Worm (Caenorhabditis elegans): ENCODE results near the gene Y38E10A.22.
A peak's percentile ranks its signal among the peaks of the same experiment; 100 is the strongest.

Gene Y38E10A.22

DNA sequence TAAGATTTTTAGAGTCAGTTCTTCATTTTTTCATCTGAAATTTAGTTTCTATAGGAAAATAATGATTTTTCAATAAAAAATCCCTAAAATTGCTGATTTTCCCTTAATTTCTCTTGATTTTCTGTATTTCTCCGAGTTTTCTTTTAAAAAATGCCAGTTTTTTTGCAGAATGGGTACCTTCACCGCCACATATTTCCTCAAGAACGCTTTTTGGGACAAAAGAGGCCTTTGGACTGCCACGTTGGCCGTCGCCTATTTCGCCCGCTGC lies 1.2 kb upstream of the Y38E10A.22 start, which contains the start of gene Y38E10A.24:
Gene Y38E10A.24, plus strand, starts transcription at position 169 of the 268 bp plus-strand sequence.
- TF ChIP-seq zim-3 (tag; optimal IDR thresholded peaks at IDR 0.05) (no peak), nfyb-1 (GFP tag; IDR thresholded peaks at IDR 0.05) (no peak), ama-1 (optimal IDR thresholded peaks at IDR 0.05) (no peak), ama-1 (GFP tag; optimal IDR thresholded peaks at IDR 0.05) (no peak), B0019.2 (GFP tag; conservative IDR thresholded peaks at IDR 0.05) (no peak), ztf-6 (GFP tag; IDR thresholded peaks at IDR 0.05) (no peak), unc-62 (GFP tag; optimal IDR thresholded peaks at IDR 0.05) (no peak), lin-26 (GFP tag; IDR thresholded peaks at IDR 0.05) (no peak), ztf-26 (tag; optimal IDR thresholded peaks at IDR 0.05) (no peak), zfh-2 (GFP tag; conservative IDR thresholded peaks at IDR 0.05) (no peak), nhr-80 (tag; optimal IDR thresholded peaks at IDR 0.05) (no peak), ceh-91 (GFP tag; IDR thresholded peaks at IDR 0.05) (no peak), ets-4 (GFP tag; optimal IDR thresholded peaks at IDR 0.05) (no peak), Y53G8AR.9 (GFP tag; conservative IDR thresholded peaks at IDR 0.05) (no peak), egl-44 (GFP tag; IDR thresholded peaks at IDR 0.05) (no peak), mes-4 (tag; optimal IDR thresholded peaks at IDR 0.05) (no peak), cebp-2 (GFP tag; IDR thresholded peaks at IDR 0.05) (no peak)

DNA sequence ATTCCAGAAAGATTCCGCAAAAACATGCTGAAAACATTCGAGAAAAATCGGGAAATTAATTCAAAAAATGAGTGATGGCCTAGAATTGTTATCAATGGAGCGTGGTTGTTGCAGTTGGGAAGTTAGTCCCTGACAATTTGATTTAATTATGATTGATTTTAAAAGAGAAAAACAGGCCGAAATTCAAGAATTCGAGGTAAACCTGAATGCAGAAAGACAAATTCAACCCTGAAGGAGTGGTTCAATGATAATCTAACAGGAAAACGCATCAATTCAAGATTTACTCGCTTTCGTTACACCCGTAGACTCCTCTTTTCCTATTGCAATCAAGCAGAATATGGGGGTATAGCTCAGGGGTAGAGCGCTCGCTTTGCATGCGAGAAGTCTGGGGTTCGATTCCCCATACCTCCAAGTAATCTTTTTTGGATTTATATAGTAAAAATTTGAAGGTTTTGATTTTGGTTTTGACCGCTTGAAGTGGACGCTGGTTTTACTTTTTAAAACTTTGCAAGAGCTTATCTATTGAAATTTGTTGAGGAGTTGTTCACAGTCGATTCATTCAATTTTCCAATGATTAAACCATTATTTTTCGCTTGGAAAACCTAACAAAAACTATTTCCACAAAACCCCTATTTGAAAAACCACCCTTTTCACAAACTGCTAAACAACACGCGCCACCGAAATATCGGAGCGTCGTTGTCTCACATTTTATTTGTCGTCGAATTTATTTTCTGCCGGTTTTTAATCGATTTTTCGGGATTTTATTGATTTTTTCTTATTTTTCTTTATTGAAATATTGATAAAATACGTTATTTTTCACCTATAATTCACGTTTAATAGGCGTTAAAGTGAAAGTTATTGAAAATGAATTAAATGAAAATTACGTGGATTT lies 611 bp upstream of the Y38E10A.22 start:
- TF ChIP-seq unc-62 (GFP tag; optimal IDR thresholded peaks at IDR 0.05) (no peak), atf-7 (tag; optimal IDR thresholded peaks at IDR 0.05) (no peak), hlh-12 (tag; optimal IDR thresholded peaks at IDR 0.05) (no peak), T07F8.4 (tag; optimal IDR thresholded peaks at IDR 0.05) (peak; percentile 53), ztf-6 (GFP tag; IDR thresholded peaks at IDR 0.05) (0 out of 2 replicates have a peak, but pooled peaks have one; percentile 6), gei-17 (GFP tag; optimal IDR thresholded peaks at IDR 0.05) (peak; percentile 32), B0336.3 (GFP tag; IDR thresholded peaks at IDR 0.05) (peak; percentile 76), snpc-3.4 (tag; optimal IDR thresholded peaks at IDR 0.05) (peak; percentile 66), snpc-1.3 (tag; optimal IDR thresholded peaks at IDR 0.05; ENCODE audit: insufficient read depth) (peak; percentile 79), lin-35 (GFP tag; optimal IDR thresholded peaks at IDR 0.05) (peak in 1 of 3 experiments; percentile 38), egl-44 (GFP tag; IDR thresholded peaks at IDR 0.05) (no peak), dpff-1 (tag; optimal IDR thresholded peaks at IDR 0.05) (no peak), rcor-1 (GFP tag; IDR thresholded peaks at IDR 0.05) (peak; percentile 56), attf-3 (GFP tag; conservative IDR thresholded peaks at IDR 0.05) (peak; percentile 90), dpl-1 (GFP tag; optimal IDR thresholded peaks at IDR 0.05) (peak; percentile 15), nfya-2 (GFP tag; IDR thresholded peaks at IDR 0.05) (no peak), die-1 (tag; optimal IDR thresholded peaks at IDR 0.05) (peak; percentile 82), ccch-3 (GFP tag; optimal IDR thresholded peaks at IDR 0.05) (no peak), madf-8 (GFP tag; conservative IDR thresholded peaks at IDR 0.05) (0 out of 2 replicates have a peak, but pooled peaks have one; percentile 8), snpc-1.1 (tag; optimal IDR thresholded peaks at IDR 0.05; ENCODE audit: insufficient read depth) (peak; percentile 21), Y79H2A.3 (GFP tag; conservative IDR thresholded peaks at IDR 0.05) (no peak), madf-3 (GFP tag; IDR thresholded peaks at IDR 0.05) (no peak), B0019.2 (GFP tag; conservative IDR thresholded peaks at IDR 0.05) (no peak; the same call in 1 of the 2 replicates), Y95B8A.8 (GFP tag; IDR thresholded peaks at IDR 0.05) (no peak), tlf-1 (GFP tag; optimal IDR thresholded peaks at IDR 0.05) (peak; percentile 68), F33H1.4 (GFP tag; IDR thresholded peaks at IDR 0.05) (peak; percentile 68), C17E4.6 (GFP tag; IDR thresholded peaks at IDR 0.05) (peak; percentile 52; the same call in 1 of the 2 replicates), sea-2 (GFP tag; IDR thresholded peaks at IDR 0.05) (0 out of 2 replicates have a peak, but pooled peaks have one; percentile 59), ceh-100 (GFP tag; IDR thresholded peaks at IDR 0.05) (peak; percentile 55), ZK185.1 (tag; optimal IDR thresholded peaks at IDR 0.05; ENCODE audit: poor library complexity, severe bottlenecking) (peak; percentile 72), Y53F4B.3 (GFP tag; IDR thresholded peaks at IDR 0.05) (no peak), F49E8.2 (tag; optimal IDR thresholded peaks at IDR 0.05; ENCODE audit: insufficient read depth) (peak; percentile 46), aptf-3 (GFP tag; IDR thresholded peaks at IDR 0.05) (no peak), cebp-2 (GFP tag; IDR thresholded peaks at IDR 0.05) (peak; percentile 78; the same call in 1 of the 2 replicates)

All from whole organism, young adult.